Fruit fly (Drosophila melanogaster) whole organism: Measurements from ENCODE around the gene Gad1.

ENCODE experiments used
- CG8478 ChIP-seq: fragments of >200 bp; optimal IDR thresholded peaks from 2 replicates; lab custom pipeline; 2018; ENCODE audit warnings: inconsistent platforms
- Dll ChIP-seq: fragments of >200 bp; optimal IDR thresholded peaks from 2 replicates; lab custom pipeline; 2017
- EcR ChIP-seq, 2 experiments: fragments of >200 bp; optimal IDR thresholded peaks; 2 replicates each; lab custom pipeline; 2017; ENCODE audit warnings: missing biosample characterization in 2 of 2, missing genetic modification characterization in 2 of 2, missing genetic modification reagents in 2 of 2
- pan ChIP-seq: fragments of >200 bp; optimal IDR thresholded peaks from 2 replicates; lab custom pipeline; 2017
- psq ChIP-seq: fragments of >200 bp; optimal IDR thresholded peaks from 2 replicates; lab custom pipeline; 2017
- usp ChIP-seq: fragments of >200 bp; optimal IDR thresholded peaks from 2 replicates; lab custom pipeline; 2017; ENCODE audit warnings: missing biosample characterization, missing genetic modification characterization, mixed read lengths

The Gad1 gene

dm6 chr3L:4049082-4049481, 39.5 kb downstream of the Gad1 start:
- TF ChIP-seq usp (GFP tag; lab: Kevin White, UChicago) (no peak), CG8478 (lab: Kevin White, UChicago) (no peak), Dll (lab: Kevin White, UChicago) (no peak), EcR (GFP tag; optimal IDR thresholded peaks at IDR 0.05; lab: Kevin White, UChicago) (no peak), pan (no peak), psq (lab: Kevin White, UChicago) (no peak)

DNA sequence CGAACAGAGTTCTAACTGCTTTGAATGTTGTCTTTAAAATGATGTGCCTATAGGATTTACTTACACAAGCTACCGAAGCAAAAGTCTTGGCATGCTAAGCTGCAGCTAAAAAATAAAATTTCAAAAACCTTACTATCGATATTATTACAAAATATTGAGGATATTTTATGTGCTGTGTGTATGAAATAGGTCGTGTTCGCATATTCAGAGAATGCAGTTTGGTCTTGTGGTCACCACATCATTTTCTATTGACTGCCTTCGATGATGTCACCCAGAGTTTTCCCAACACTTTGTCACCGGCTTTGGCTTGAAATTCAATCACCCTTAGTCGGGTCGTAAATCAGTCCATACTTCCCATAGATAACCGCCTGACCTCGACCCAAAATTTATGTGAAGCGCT, 40.9 kb downstream of the Gad1 start, which contains the start of gene Dpy-30L2:
Gene Dpy-30L2 (minus strand): TSS at position 101 of the 400 bp plus-strand sequence.
- TF ChIP-seq Dll (lab: Kevin White, UChicago) (no peak), psq (lab: Kevin White, UChicago) (no peak), CG8478 (lab: Kevin White, UChicago) (no peak), usp (GFP tag; lab: Kevin White, UChicago) (no peak), pan (no peak), EcR (GFP tag; optimal IDR thresholded peaks at IDR 0.05; lab: Kevin White, UChicago) (no peak)

DNA sequence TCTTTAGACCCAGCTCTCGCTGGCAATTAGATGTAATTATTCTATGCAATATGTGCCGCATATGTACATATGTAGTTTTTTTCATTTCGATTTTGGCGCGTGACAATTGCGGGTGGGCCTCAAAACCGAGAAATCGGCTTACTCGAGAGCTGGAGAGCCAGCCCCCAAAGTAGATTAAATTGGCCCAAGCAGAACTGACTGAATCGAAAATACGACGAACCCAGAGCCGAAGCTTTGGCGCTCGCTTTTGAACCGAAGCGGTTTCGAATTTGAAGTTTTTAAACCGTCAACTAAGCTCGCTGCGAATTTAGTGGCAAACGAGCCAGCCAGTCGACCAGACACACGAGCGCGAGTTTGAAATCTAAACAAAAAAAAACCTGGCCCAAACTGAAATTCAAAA, 42.3 kb downstream of the Gad1 start, which contains the start of gene CG1136:
Gene CG1136 (plus strand): TSS at position 308 of the 400 bp plus-strand sequence.
- TF ChIP-seq CG8478 (lab: Kevin White, UChicago) (no peak), pan (no peak), psq (lab: Kevin White, UChicago) (no peak), Dll (lab: Kevin White, UChicago) (no peak), usp (GFP tag; lab: Kevin White, UChicago) (no peak), EcR (GFP tag; optimal IDR thresholded peaks at IDR 0.05; lab: Kevin White, UChicago) (no peak)

DNA sequence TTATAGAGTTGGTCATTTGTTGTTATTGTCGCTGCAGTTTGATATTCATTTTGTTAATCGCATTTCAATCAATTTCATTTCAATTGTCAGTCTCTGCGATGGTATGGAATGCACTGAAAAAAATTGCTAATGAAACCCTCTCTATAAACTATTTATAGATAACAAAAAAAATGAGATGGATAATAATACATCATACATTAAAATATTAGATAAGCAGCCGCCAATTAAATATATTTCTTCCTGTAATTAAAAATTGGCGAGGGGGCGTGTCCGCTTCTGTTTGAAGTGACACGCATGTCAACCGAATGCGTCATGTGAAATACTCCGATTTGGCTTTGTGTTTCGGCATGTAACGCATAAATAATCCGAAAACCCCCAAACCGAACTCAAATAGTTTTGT, 44.0 kb downstream of the Gad1 start:
- TF ChIP-seq usp (GFP tag; lab: Kevin White, UChicago) (no peak), psq (lab: Kevin White, UChicago) (no peak), CG8478 (lab: Kevin White, UChicago) (no peak)

- no peak for TF ChIP-seq usp (GFP tag; lab: Kevin White, UChicago)
- no peak for TF ChIP-seq CG8478 (lab: Kevin White, UChicago)
- TF ChIP-seq EcR (GFP tag; optimal IDR thresholded peaks at IDR 0.05; lab: Kevin White, UChicago), result no peak
- TF ChIP-seq psq (lab: Kevin White, UChicago), result no peak
- TF ChIP-seq pan, result no peak
- TF ChIP-seq Dll (lab: Kevin White, UChicago), result no peak
These were observed 48.2 kb downstream of the Gad1 start, which contains the start of the genes CG11593 and Rcd5 for dm6 chr3L:4040247-4040925. TSS of gene CG11593 (minus strand) at chr3L:4040482. TSS of gene Rcd5 (plus strand) at chr3L:4040529.

DNA sequence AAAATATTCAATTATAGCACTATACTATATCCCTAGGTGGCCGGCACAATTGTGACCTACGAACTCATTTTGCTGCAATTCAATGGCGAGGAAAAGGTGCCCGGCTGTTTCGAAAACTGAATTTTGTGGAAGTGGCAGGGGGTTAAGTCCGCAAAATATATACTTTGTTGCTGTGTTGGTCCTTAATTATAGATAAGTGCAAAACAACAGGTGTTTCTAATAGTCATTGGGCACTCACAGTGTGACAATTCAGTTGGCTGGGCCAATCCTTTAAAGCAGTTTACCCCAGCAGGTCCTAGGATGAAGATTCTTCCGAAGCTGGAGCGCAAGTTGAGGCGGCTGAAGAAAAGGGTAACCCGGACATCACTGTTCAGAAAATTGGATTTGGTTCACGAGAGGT, 53.0 kb downstream of the Gad1 start, which contains the start of gene Gr64f:
Gene Gr64f (plus strand): TSS at position 301 of the 400 bp plus-strand sequence.
- no peak for TF ChIP-seq usp (GFP tag; lab: Kevin White, UChicago)
- TF ChIP-seq psq (lab: Kevin White, UChicago), result no peak
- TF ChIP-seq CG8478 (lab: Kevin White, UChicago), result no peak
- TF ChIP-seq Dll (lab: Kevin White, UChicago), result no peak
- TF ChIP-seq pan, result no peak
- TF ChIP-seq EcR (GFP tag; optimal IDR thresholded peaks at IDR 0.05; lab: Kevin White, UChicago), result no peak

DNA sequence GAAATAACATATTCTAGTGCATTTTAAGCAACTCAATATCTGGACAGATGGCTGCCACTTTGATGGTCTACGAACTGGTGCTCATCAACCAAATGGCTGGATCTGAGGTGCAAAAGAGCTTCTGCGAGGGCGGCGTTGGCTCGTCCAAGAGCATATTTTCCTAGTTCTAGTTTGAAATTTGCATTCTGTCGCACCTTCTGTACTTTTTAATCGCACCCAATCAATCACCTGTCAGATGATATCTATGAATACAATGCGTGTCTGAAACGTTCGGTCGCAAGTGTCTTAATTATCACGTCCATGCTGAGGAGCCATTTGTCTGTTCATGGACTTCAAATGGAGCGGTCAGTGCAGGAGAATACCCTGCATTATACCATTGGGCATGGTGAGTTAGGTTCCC, 56.8 kb downstream of the Gad1 start, which contains the start of the genes Gr64d and Gr64e:
Gene Gr64d (plus strand): TSS at position 301 of the 400 bp plus-strand sequence.
Gene Gr64e (plus strand): TSS at position 380 of the 400 bp plus-strand sequence.
- TF ChIP-seq psq (lab: Kevin White, UChicago) (no peak), usp (GFP tag; lab: Kevin White, UChicago) (no peak), CG8478 (lab: Kevin White, UChicago) (no peak), pan (no peak), EcR (GFP tag; optimal IDR thresholded peaks at IDR 0.05; lab: Kevin White, UChicago) (no peak), Dll (lab: Kevin White, UChicago) (no peak)

DNA sequence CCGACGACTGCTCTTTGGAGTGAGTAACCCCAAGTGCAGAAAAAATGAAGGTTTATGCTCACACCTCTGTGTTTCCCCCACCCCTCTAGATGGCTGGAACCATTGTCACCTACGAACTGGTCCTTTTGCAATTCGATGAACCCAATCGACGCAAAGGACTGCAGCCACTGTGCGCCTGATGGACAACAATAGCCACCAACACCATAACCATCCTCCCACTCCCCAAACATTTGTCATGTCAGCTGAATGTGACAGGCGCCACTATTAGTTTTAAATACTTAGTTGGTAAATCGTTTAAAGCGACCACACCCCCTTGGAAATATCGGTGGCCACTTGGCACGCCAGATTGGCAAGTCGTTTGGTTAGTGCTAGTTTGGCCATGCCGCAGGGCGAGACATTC, 60.2 kb downstream of the Gad1 start, which contains the start of the genes Gr64b and Gr64c:
Gene Gr64b (plus strand): TSS at position 301 of the 400 bp plus-strand sequence.
Gene Gr64c (plus strand): TSS at position 301 of the 400 bp plus-strand sequence.
- TF ChIP-seq CG8478 (lab: Kevin White, UChicago) (no peak), EcR (GFP tag; optimal IDR thresholded peaks at IDR 0.05; lab: Kevin White, UChicago) (no peak), Dll (lab: Kevin White, UChicago) (no peak), usp (GFP tag; lab: Kevin White, UChicago) (no peak), pan (no peak), psq (lab: Kevin White, UChicago) (no peak)

- TF ChIP-seq pan (no peak), usp (GFP tag; lab: Kevin White, UChicago) (no peak), EcR (GFP tag; optimal IDR thresholded peaks at IDR 0.05; lab: Kevin White, UChicago) (no peak), Dll (lab: Kevin White, UChicago) (no peak), CG8478 (lab: Kevin White, UChicago) (no peak), psq (lab: Kevin White, UChicago) (no peak)
These were observed 62.1 kb downstream of the Gad1 start, which contains the start of gene Gr64a for dm6 chr3L:4026506-4026868. TSS of gene Gr64a (plus strand) at chr3L:4026769.

DNA sequence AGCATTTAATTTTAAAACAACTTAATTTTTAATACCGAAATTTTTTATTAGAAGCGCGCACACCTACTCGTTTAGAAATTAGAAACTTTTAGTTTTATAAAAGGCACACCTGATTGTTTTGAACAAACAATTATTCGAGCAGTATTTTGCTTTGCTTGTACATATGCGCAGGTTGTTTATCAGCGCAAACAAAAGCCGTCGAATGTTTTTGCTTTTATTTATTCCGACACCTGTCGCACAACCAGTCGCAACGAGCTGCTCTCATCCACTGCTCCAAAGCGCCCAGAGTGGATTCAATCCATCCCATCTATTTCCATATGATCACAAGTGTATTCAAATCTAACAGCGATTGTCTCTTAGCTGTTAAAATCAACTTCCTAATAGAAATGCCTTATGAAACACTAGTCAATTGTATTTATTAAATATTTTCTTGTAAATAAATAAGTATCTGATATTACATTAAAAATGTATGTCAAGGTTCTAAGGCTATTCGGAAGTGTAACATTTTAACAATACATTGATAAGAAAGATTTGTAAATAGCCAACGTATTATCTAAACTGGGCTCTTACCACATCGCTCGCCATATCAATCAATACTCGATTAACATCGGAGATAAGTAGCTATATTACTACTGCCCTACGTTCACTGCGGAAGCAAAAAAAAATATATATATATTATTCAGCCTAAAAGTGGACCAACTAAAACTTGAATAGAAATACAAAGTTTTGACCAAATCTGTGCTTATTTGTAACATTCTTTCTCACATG, 62.6 kb downstream of the Gad1 start, which contains the start of gene CG11594:
Gene CG11594 (minus strand): TSS at position 274 of the 768 bp plus-strand sequence.
- TF ChIP-seq pan (no peak), Dll (lab: Kevin White, UChicago) (no peak), usp (GFP tag; lab: Kevin White, UChicago) (no peak), CG8478 (lab: Kevin White, UChicago) (no peak), EcR (GFP tag; optimal IDR thresholded peaks at IDR 0.05; lab: Kevin White, UChicago) (no peak), psq (lab: Kevin White, UChicago) (no peak)

- TF ChIP-seq Dll (lab: Kevin White, UChicago) (no peak), CG8478 (lab: Kevin White, UChicago) (no peak), EcR (GFP tag; optimal IDR thresholded peaks at IDR 0.05; lab: Kevin White, UChicago) (no peak), usp (GFP tag; lab: Kevin White, UChicago) (no peak), psq (lab: Kevin White, UChicago) (no peak), pan (no peak)
These were observed 64.1 kb downstream of the Gad1 start for dm6 chr3L:4024464-4024863.
